Worm (Caenorhabditis elegans) whole organism, L1 larva: Measurements from ENCODE around the gene gcc-2.
A peak's percentile ranks its signal among the peaks of the same experiment; 100 is the strongest.

Source experiments
- C34B4.2 ChIP-seq: sonication (generic microtip); optimal IDR thresholded peaks from 2 replicates; lab custom pipeline; 2017; ENCODE audit warnings: mild to moderate bottlenecking, missing genetic modification characterization, missing compliant biosample characterization
- aha-1 ChIP-seq: fragments of 150-350 bp; optimal IDR thresholded peaks from 2 replicates; lab custom pipeline; 2014; ENCODE audit warnings: missing biosample characterization, missing genetic modification characterization
- ama-1 ChIP-seq: fragments of 150-350 bp; optimal IDR thresholded peaks from 2 replicates; lab custom pipeline; 2014
- blmp-1 ChIP-seq: fragments of 150-350 bp; optimal IDR thresholded peaks from 2 replicates; lab custom pipeline; 2014; ENCODE audit warnings: missing biosample characterization, missing genetic modification characterization
- ceh-88 ChIP-seq: fragments of 200-800 bp; sonication (Bioruptor generic); IDR thresholded peaks from 2 replicates; pipeline ENCODE4 v1.3.6; 2022; ENCODE audit warnings: missing genetic modification characterization, missing compliant biosample characterization
- ces-1 ChIP-seq: fragments of 150-350 bp; optimal IDR thresholded peaks from 2 replicates; lab custom pipeline; 2014; ENCODE audit warnings: missing biosample characterization, missing genetic modification reagents, missing genetic modification characterization
- dsc-1 ChIP-seq: sonication (generic microtip); optimal IDR thresholded peaks from 2 replicates; lab custom pipeline; 2016; ENCODE audit warnings: mild to moderate bottlenecking, missing genetic modification characterization, missing compliant biosample characterization
- efl-1 ChIP-seq, 4 experiments: fragments of 150-350 bp; optimal IDR thresholded peaks in 3 of 4; peaks in 1 of 4; 1 replicate in 1 of 4; 2 replicates in 3 of 4; lab custom pipeline; 2014; ENCODE audit warnings: missing biosample characterization in 2 of 4, missing genetic modification characterization in 2 of 4, missing genetic modification reagents in 2 of 4
- elt-2 ChIP-seq: sonication (generic microtip); optimal IDR thresholded peaks from 2 replicates; lab custom pipeline; 2016; ENCODE audit warnings: missing genetic modification characterization, mild to moderate bottlenecking, inconsistent platforms, missing compliant biosample characterization, missing genetic modification reagents
- elt-3 ChIP-seq, 6 experiments: fragments of 150-350 bp in 1 of 6; sonication (generic microtip); optimal IDR thresholded peaks; 2 replicates each; lab custom pipeline; 2017 to 2018; ENCODE audit warnings: missing biosample characterization in 6 of 6, missing genetic modification characterization in 6 of 6, inconsistent platforms in 1 of 6
- fkh-10 ChIP-seq: sonication (generic microtip); optimal IDR thresholded peaks from 2 replicates; lab custom pipeline; 2017; ENCODE audit warnings: missing biosample characterization, missing genetic modification reagents, missing genetic modification characterization
- fkh-8 ChIP-seq: sonication (generic microtip); optimal IDR thresholded peaks from 2 replicates; lab custom pipeline; 2016; ENCODE audit warnings: mild to moderate bottlenecking, missing genetic modification characterization, missing compliant biosample characterization
- grh-1 ChIP-seq: fragments of 200-800 bp; sonication (Bioruptor generic); IDR thresholded peaks from 2 replicates; pipeline ENCODE4 v1.3.6; 2022; ENCODE audit warnings: missing genetic modification reagents, missing genetic modification characterization, missing compliant biosample characterization
- hlh-4 ChIP-seq: sonication (generic microtip); optimal IDR thresholded peaks from 2 replicates; lab custom pipeline; 2016; ENCODE audit warnings: mild to moderate bottlenecking, missing genetic modification characterization, missing compliant biosample characterization
- lin-14 ChIP-seq: fragments of 200-800 bp; sonication (Bioruptor generic); optimal IDR thresholded peaks from 2 replicates; lab custom pipeline; 2018; ENCODE audit warnings: mild to moderate bottlenecking, missing genetic modification characterization, moderate library complexity, missing compliant biosample characterization
- lin-15B ChIP-seq: fragments of 150-350 bp; sonication (generic microtip); optimal IDR thresholded peaks from 3 replicates; lab custom pipeline; 2014; ENCODE audit warnings: missing biosample characterization, missing genetic modification characterization
- lin-35 ChIP-seq, 2 experiments: fragments of 150-350 bp; optimal IDR thresholded peaks; 2 replicates each; lab custom pipeline; 2014; ENCODE audit warnings: missing biosample characterization in 2 of 2, missing genetic modification characterization in 2 of 2, missing genetic modification reagents in 2 of 2
- lsy-2 ChIP-seq, 2 experiments: fragments of 150-350 bp; optimal IDR thresholded peaks; 2 replicates each; lab custom pipeline; 2014; ENCODE audit warnings: missing biosample characterization in 2 of 2, missing genetic modification characterization in 2 of 2
- mdl-1 ChIP-seq, 2 experiments: fragments of 150-350 bp; optimal IDR thresholded peaks; 2 replicates each; lab custom pipeline; 2014 to 2017; ENCODE audit warnings: missing biosample characterization in 2 of 2, missing genetic modification characterization in 2 of 2, inconsistent platforms in 1 of 2
- mef-2 ChIP-seq: fragments of 150-350 bp; optimal IDR thresholded peaks from 2 replicates; lab custom pipeline; 2014; ENCODE audit warnings: missing biosample characterization, missing genetic modification characterization
- mep-1 ChIP-seq: fragments of 150-350 bp; optimal IDR thresholded peaks from 2 replicates; lab custom pipeline; 2014; ENCODE audit warnings: missing biosample characterization, missing genetic modification characterization
- nhr-12 ChIP-seq: sonication (generic microtip); optimal IDR thresholded peaks from 2 replicates; lab custom pipeline; 2017; ENCODE audit warnings: missing biosample characterization, missing genetic modification characterization
- nhr-19 ChIP-seq: fragments of 200-800 bp; sonication (Bioruptor generic); conservative IDR thresholded peaks from 2 replicates; pipeline ENCODE4 v1.3.6; 2022; ENCODE audit warnings: missing genetic modification characterization, missing compliant biosample characterization
- nhr-20 ChIP-seq: sonication (generic microtip); optimal IDR thresholded peaks from 2 replicates; lab custom pipeline; 2016; ENCODE audit warnings: mild to moderate bottlenecking, missing genetic modification characterization, missing compliant biosample characterization
- nhr-28 ChIP-seq: fragments of 150-350 bp; optimal IDR thresholded peaks from 2 replicates; lab custom pipeline; 2014; ENCODE audit warnings: missing biosample characterization, missing genetic modification characterization
- nhr-85 ChIP-seq: sonication (generic microtip); peaks from one replicate; lab custom pipeline; 2016; ENCODE audit warnings: missing genetic modification characterization, inconsistent platforms, missing compliant biosample characterization
- nhr-90 ChIP-seq: sonication (generic microtip); optimal IDR thresholded peaks from 2 replicates; lab custom pipeline; 2016; ENCODE audit warnings: mild to moderate bottlenecking, missing genetic modification characterization, missing compliant biosample characterization; ENCODE audit not compliant: poor library complexity
- pax-3 ChIP-seq: fragments of 200-800 bp; sonication (Bioruptor generic); optimal IDR thresholded peaks from 2 replicates; lab custom pipeline; 2018; ENCODE audit warnings: mild to moderate bottlenecking, missing genetic modification characterization, moderate library complexity, missing compliant biosample characterization
- pqm-1 ChIP-seq: sonication (generic microtip); optimal IDR thresholded peaks from 3 replicates; lab custom pipeline; 2017; ENCODE audit warnings: missing biosample characterization, missing genetic modification characterization
- rnt-1 ChIP-seq: sonication (generic microtip); optimal IDR thresholded peaks from 2 replicates; lab custom pipeline; 2016; ENCODE audit warnings: mild to moderate bottlenecking, missing genetic modification characterization, moderate library complexity, missing compliant biosample characterization
- snu-23 ChIP-seq: sonication (generic microtip); optimal IDR thresholded peaks from 2 replicates; lab custom pipeline; 2016; ENCODE audit warnings: missing genetic modification characterization, missing compliant biosample characterization
- sup-37 ChIP-seq: fragments of 200-800 bp; sonication (Bioruptor generic); optimal IDR thresholded peaks from 2 replicates; lab custom pipeline; 2018; ENCODE audit warnings: mild to moderate bottlenecking, missing genetic modification characterization, missing compliant biosample characterization
- tbx-2 ChIP-seq: sonication (generic microtip); optimal IDR thresholded peaks from 2 replicates; lab custom pipeline; 2016; ENCODE audit warnings: missing genetic modification characterization, missing compliant biosample characterization
- unc-30 ChIP-seq: sonication (generic microtip); optimal IDR thresholded peaks from 2 replicates; lab custom pipeline; 2017; ENCODE audit warnings: missing biosample characterization, missing genetic modification characterization
- unc-62 ChIP-seq: fragments of 150-350 bp; optimal IDR thresholded peaks from 2 replicates; lab custom pipeline; 2014; ENCODE audit warnings: missing biosample characterization, missing genetic modification reagents, missing genetic modification characterization
- unc-98 ChIP-seq: fragments of 200-800 bp; sonication (Bioruptor generic); IDR thresholded peaks from 2 replicates; pipeline ENCODE4 v1.3.6; 2022; ENCODE audit warnings: missing genetic modification characterization, missing compliant biosample characterization
- vab-15 ChIP-seq: sonication (generic microtip); optimal IDR thresholded peaks from 2 replicates; lab custom pipeline; 2017; ENCODE audit warnings: missing genotype, mild to moderate bottlenecking, missing genetic modification characterization, missing compliant biosample characterization
- xbp-1 ChIP-seq: sonication (generic microtip); optimal IDR thresholded peaks from 2 replicates; lab custom pipeline; 2016; ENCODE audit warnings: missing genetic modification characterization, missing compliant biosample characterization
- zip-4 ChIP-seq: fragments of 200-800 bp; sonication (Bioruptor generic); optimal IDR thresholded peaks from 2 replicates; lab custom pipeline; 2018; ENCODE audit warnings: mild to moderate bottlenecking, missing genetic modification characterization, moderate library complexity, missing compliant biosample characterization
- ztf-11 ChIP-seq, 2 experiments: sonication (generic microtip); optimal IDR thresholded peaks; 2 replicates each; lab custom pipeline; 2016 to 2017; ENCODE audit warnings: missing genetic modification characterization in 2 of 2, missing biosample characterization in 1 of 2, missing compliant biosample characterization in 1 of 2

Gene gcc-2

ce11 chrIII:9741985-9742384 is 20.0 kb downstream of the gcc-2 start (continued):
- TF ChIP-seq ces-1 (GFP tag; lab: Kevin White, UChicago), result no peak
- no peak for TF ChIP-seq pqm-1 (tag; lab: Kevin White, UChicago)
- TF ChIP-seq nhr-12 (tag; lab: Kevin White, UChicago), result no peak
- TF ChIP-seq nhr-90 (tag; lab: Kevin White, UChicago), result no peak

ce11 chrIII:9740663-9741062 is 21.3 kb downstream of the gcc-2 start:
- TF ChIP-seq nhr-85 (tag; lab: Kevin White, UChicago) (peak; percentile 46), rnt-1 (tag; lab: Kevin White, UChicago) (no peak), lsy-2 (tag; optimal IDR thresholded peaks at IDR 0.05; lab: Kevin White, UChicago) (peak in 1 of 2 experiments; percentile 53), blmp-1 (peak; percentile 29), tbx-2 (tag; lab: Kevin White, UChicago) (no peak), elt-2 (no peak)

ce11 chrIII:9738954-9739353 is 23.0 kb downstream of the gcc-2 start, which contains the start of gene hlh-4:
hlh-4 (minus strand) TSS chrIII:9739054.
- TF ChIP-seq mef-2 (tag; lab: Kevin White, UChicago) (no peak), hlh-4 (tag; lab: Kevin White, UChicago) (peak; percentile 32), fkh-8 (tag; lab: Kevin White, UChicago) (peak; percentile 7)
- TF ChIP-seq, all 84 proteins: peak for 2

- TF ChIP-seq efl-1 (optimal IDR thresholded peaks at IDR 0.05; lab: Kevin White, UChicago) (no peak), efl-1 (GFP tag; optimal IDR thresholded peaks at IDR 0.05 in 1 of 2; lab: Kevin White, UChicago) (peak in 1 of 2 experiments; percentile 21), lin-35 (GFP tag; optimal IDR thresholded peaks at IDR 0.05; lab: Kevin White, UChicago) (peak in 1 of 2 experiments; percentile 19), C34B4.2 (tag; lab: Kevin White, UChicago) (no peak), lin-15B (tag; lab: Kevin White, UChicago) (no peak)
- TF ChIP-seq, all 84 proteins: peak for 2
These were observed 26.1 kb downstream of the gcc-2 start, which contains the start of gene dao-6 for ce11 chrIII:9735857-9736256. dao-6 (minus strand) TSS chrIII:9736201.

DNA sequence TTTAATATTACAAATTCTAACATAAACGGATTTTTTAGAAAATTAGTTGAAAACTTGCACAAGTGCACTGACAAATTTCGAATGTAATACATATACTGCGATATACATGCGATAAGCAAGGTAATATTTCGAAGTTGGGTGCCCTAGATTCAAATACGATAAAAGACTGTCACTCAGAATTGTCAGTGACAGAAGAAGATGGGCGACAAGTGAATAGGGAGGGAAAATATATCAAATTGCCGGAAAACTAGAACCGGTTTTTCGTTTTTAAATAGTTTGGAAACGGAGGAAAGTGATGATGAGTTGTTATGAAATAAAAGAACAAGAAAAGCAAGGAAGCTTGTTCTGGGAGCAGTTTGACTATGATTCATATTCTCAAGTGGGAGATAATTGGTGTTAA is 27.9 kb downstream of the gcc-2 start:
- no peak for TF ChIP-seq unc-62 (GFP tag; lab: Kevin White, UChicago)
- peak; percentile 21 for TF ChIP-seq snu-23 (GFP tag; lab: Kevin White, UChicago)
- TF ChIP-seq blmp-1, result peak; percentile 67
- TF ChIP-seq rnt-1 (tag; lab: Kevin White, UChicago), result peak; percentile 14
- TF ChIP-seq ztf-11 (tag; optimal IDR thresholded peaks at IDR 0.05; lab: Kevin White, UChicago), result no peak
- TF ChIP-seq nhr-85 (tag; lab: Kevin White, UChicago), result peak; percentile 87
- TF ChIP-seq grh-1 (GFP tag; lab: Robert Waterston, UW), result no peak; the same call in 1 of the 2 replicates
- peak; percentile 26 for TF ChIP-seq mep-1 (tag; lab: Kevin White, UChicago)
- no peak for TF ChIP-seq sup-37 (GFP tag; lab: Kevin White, UChicago)
- no peak for TF ChIP-seq ama-1
- peak; percentile 55 for TF ChIP-seq lin-14 (GFP tag; lab: Kevin White, UChicago)

DNA sequence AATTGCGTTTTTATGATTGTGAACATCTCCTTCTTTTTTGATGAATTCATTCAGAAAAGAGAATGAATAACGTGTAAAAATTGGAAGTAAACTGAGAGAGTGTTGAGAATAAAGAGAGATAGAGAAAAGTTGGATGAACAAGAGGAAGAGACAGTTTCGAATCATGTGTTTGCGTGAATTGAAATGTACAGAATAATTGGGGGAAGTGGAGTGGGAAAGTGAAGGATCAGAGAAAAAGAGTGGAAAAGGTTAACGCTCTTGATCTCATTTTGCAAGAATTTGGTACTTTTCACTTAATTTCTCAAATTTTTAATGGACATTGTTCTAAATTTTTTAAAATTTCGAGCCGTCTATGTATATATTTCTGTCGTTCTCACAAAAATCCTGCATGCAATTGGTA is 28.6 kb downstream of the gcc-2 start:
- TF ChIP-seq lin-14 (GFP tag; lab: Kevin White, UChicago) (peak; percentile 64), fkh-10 (no peak), blmp-1 (peak; percentile 87), nhr-28 (no peak), grh-1 (GFP tag; lab: Robert Waterston, UW) (no peak), efl-1 (optimal IDR thresholded peaks at IDR 0.05; lab: Kevin White, UChicago) (no peak), efl-1 (GFP tag; optimal IDR thresholded peaks at IDR 0.05 in 1 of 2; lab: Kevin White, UChicago) (no peak), unc-30 (no peak), mep-1 (tag; lab: Kevin White, UChicago) (peak; percentile 32), dsc-1 (tag; lab: Kevin White, UChicago) (no peak), zip-4 (GFP tag; lab: Kevin White, UChicago) (no peak), unc-98 (GFP tag; lab: Robert Waterston, UW) (no peak), lin-35 (GFP tag; optimal IDR thresholded peaks at IDR 0.05; lab: Kevin White, UChicago) (peak in 1 of 2 experiments; percentile 26), nhr-19 (GFP tag; lab: Robert Waterston, UW) (no peak), snu-23 (GFP tag; lab: Kevin White, UChicago) (peak; percentile 22), vab-15 (tag; lab: Kevin White, UChicago) (no peak), sup-37 (GFP tag; lab: Kevin White, UChicago) (no peak), aha-1 (tag; lab: Kevin White, UChicago) (no peak), ceh-88 (GFP tag; lab: Robert Waterston, UW) (no peak), elt-3 (tag; optimal IDR thresholded peaks at IDR 0.05; lab: Kevin White, UChicago) (peak in 1 of 6 experiments; percentile 27), pax-3 (tag; lab: Kevin White, UChicago) (no peak), xbp-1 (tag; lab: Kevin White, UChicago) (no peak), lsy-2 (tag; optimal IDR thresholded peaks at IDR 0.05; lab: Kevin White, UChicago) (peak in 1 of 2 experiments; percentile 23), mdl-1 (tag; optimal IDR thresholded peaks at IDR 0.05; lab: Kevin White, UChicago) (no peak), nhr-85 (tag; lab: Kevin White, UChicago) (peak; percentile 74), nhr-20 (tag; lab: Kevin White, UChicago) (peak; percentile 3)
- TF ChIP-seq, all 84 proteins: peak for 9
